Worm (Caenorhabditis elegans): ENCODE data around the gene T02H6.7.

The T02H6.7 gene

DNA sequence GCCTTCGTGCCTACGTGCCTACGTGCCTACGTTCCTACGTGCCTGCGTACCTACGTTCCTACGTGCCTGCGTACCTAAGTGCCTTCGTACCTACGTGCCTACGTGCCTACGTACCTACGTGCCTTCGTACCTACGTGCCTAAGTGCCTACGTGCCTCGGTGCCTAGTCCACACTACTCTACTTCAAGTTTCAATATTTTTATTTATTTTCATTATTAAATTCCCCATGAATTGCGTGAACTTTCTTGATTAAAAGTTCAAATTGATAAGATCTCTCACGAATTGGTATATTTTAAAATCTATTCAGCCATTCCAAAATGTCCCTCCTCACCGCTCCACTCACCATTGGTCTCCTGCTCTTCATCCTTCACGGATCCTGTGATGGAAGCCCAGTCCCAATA lies 8.3 kb upstream of the T02H6.7 start, which contains the start of gene Y39F10C.3:
Gene Y39F10C.3, plus strand, starts transcription at position 301 of the 400 bp plus-strand sequence.
- TF ChIP-seq med-1 (GFP tag; optimal IDR thresholded peaks at IDR 0.05; ENCODE audit: insufficient read depth) (no peak), tab-1 (GFP tag; IDR thresholded peaks at IDR 0.05) (no peak), ztf-23 (GFP tag; IDR thresholded peaks at IDR 0.05) (no peak), T22C8.4 (GFP tag; IDR thresholded peaks at IDR 0.05) (no peak), ref-1 (GFP tag; conservative IDR thresholded peaks at IDR 0.05) (no peak), ztf-29 (GFP tag; IDR thresholded peaks at IDR 0.05) (no peak), cog-1 (tag; optimal IDR thresholded peaks at IDR 0.05) (no peak), klf-2 (GFP tag; conservative IDR thresholded peaks at IDR 0.05) (no peak), flt-1 (GFP tag; IDR thresholded peaks at IDR 0.05) (no peak)

ce11 chrII:675303-675702 lies 7.1 kb upstream of the T02H6.7 start, which contains the start of gene Y39F10C.1:
Y39F10C.1 (plus strand) TSS chrII:675603.
- TF ChIP-seq flt-1 (GFP tag; IDR thresholded peaks at IDR 0.05) (no peak), cog-1 (tag; optimal IDR thresholded peaks at IDR 0.05) (no peak), med-1 (GFP tag; optimal IDR thresholded peaks at IDR 0.05; ENCODE audit: insufficient read depth) (no peak), ztf-29 (GFP tag; IDR thresholded peaks at IDR 0.05) (no peak), klf-2 (GFP tag; conservative IDR thresholded peaks at IDR 0.05) (no peak), ref-1 (GFP tag; conservative IDR thresholded peaks at IDR 0.05) (no peak), T22C8.4 (GFP tag; IDR thresholded peaks at IDR 0.05) (no peak), ztf-23 (GFP tag; IDR thresholded peaks at IDR 0.05) (no peak), tab-1 (GFP tag; IDR thresholded peaks at IDR 0.05) (no peak)

DNA sequence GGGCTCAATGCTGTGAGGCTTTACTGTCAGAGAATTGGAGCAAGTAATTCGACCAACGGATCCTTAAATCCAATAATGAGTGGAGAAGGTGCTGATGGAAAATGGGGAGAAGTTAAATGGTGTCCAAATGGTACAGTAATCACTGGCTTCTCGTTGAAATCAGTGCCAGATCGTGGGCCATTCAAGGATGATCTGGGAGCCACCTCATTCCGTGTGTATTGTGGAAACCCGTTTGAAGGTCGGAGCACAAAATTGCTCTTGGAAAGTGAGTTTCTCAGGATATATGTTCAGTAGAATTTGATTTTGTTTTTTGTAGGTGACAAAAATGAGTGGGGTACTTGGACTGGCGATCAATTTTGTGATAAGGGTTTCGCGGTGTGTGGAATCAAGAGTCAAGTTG lies 6.6 kb upstream of the T02H6.7 start:
- TF ChIP-seq cog-1 (tag; optimal IDR thresholded peaks at IDR 0.05) (no peak), ztf-23 (GFP tag; IDR thresholded peaks at IDR 0.05) (no peak), ref-1 (GFP tag; conservative IDR thresholded peaks at IDR 0.05) (no peak), med-1 (GFP tag; optimal IDR thresholded peaks at IDR 0.05; ENCODE audit: insufficient read depth) (no peak), tab-1 (GFP tag; IDR thresholded peaks at IDR 0.05) (no peak), T22C8.4 (GFP tag; IDR thresholded peaks at IDR 0.05) (no peak), flt-1 (GFP tag; IDR thresholded peaks at IDR 0.05) (no peak), ztf-29 (GFP tag; IDR thresholded peaks at IDR 0.05) (no peak), klf-2 (GFP tag; conservative IDR thresholded peaks at IDR 0.05) (no peak)

- no peak for TF ChIP-seq T22C8.4 (GFP tag; IDR thresholded peaks at IDR 0.05)
- no peak for TF ChIP-seq med-1 (GFP tag; optimal IDR thresholded peaks at IDR 0.05; ENCODE audit: insufficient read depth)
- no peak for TF ChIP-seq ref-1 (GFP tag; conservative IDR thresholded peaks at IDR 0.05)
- TF ChIP-seq flt-1 (GFP tag; IDR thresholded peaks at IDR 0.05) = no peak
Observed at ce11 chrII:678581-678980, 3.8 kb upstream of the T02H6.7 start, which contains the start of gene T02H6.9. T02H6.9 (plus strand) TSS chrII:678881.

- TF ChIP-seq ztf-29 (GFP tag; IDR thresholded peaks at IDR 0.05) = no peak
- TF ChIP-seq med-1 (GFP tag; optimal IDR thresholded peaks at IDR 0.05; ENCODE audit: insufficient read depth) = no peak
- TF ChIP-seq klf-2 (GFP tag; conservative IDR thresholded peaks at IDR 0.05) = no peak
- TF ChIP-seq ztf-23 (GFP tag; IDR thresholded peaks at IDR 0.05) = no peak
- no peak for TF ChIP-seq ref-1 (GFP tag; conservative IDR thresholded peaks at IDR 0.05)
- no peak for TF ChIP-seq tab-1 (GFP tag; IDR thresholded peaks at IDR 0.05)
- TF ChIP-seq flt-1 (GFP tag; IDR thresholded peaks at IDR 0.05) = no peak
- TF ChIP-seq cog-1 (tag; optimal IDR thresholded peaks at IDR 0.05) = no peak
- no peak for TF ChIP-seq T22C8.4 (GFP tag; IDR thresholded peaks at IDR 0.05)
Observed at ce11 chrII:680612-681011, 1.8 kb upstream of the T02H6.7 start, which contains the start of the genes T02H6.10 and T02H6.8. T02H6.10 (minus strand) TSS chrII:680712. T02H6.8 (plus strand) TSS chrII:680832.

ce11 chrII:683467-683866 lies 1.0 kb downstream of the T02H6.7 start, which contains the start of gene T02H6.6:
T02H6.6 (plus strand) TSS chrII:683767.
- TF ChIP-seq med-1 (GFP tag; optimal IDR thresholded peaks at IDR 0.05; ENCODE audit: insufficient read depth) (no peak), flt-1 (GFP tag; IDR thresholded peaks at IDR 0.05) (no peak), T22C8.4 (GFP tag; IDR thresholded peaks at IDR 0.05) (no peak)

ce11 chrII:684811-685210 lies 2.4 kb downstream of the T02H6.7 start, which contains the start of gene T02H6.5:
T02H6.5 (plus strand) TSS chrII:685111.
- no peak for TF ChIP-seq ztf-29 (GFP tag; IDR thresholded peaks at IDR 0.05)
- TF ChIP-seq ref-1 (GFP tag; conservative IDR thresholded peaks at IDR 0.05) = no peak
- no peak for TF ChIP-seq cog-1 (tag; optimal IDR thresholded peaks at IDR 0.05)
- TF ChIP-seq klf-2 (GFP tag; conservative IDR thresholded peaks at IDR 0.05) = no peak
- no peak for TF ChIP-seq med-1 (GFP tag; optimal IDR thresholded peaks at IDR 0.05; ENCODE audit: insufficient read depth)
- no peak for TF ChIP-seq flt-1 (GFP tag; IDR thresholded peaks at IDR 0.05)
- no peak for TF ChIP-seq T22C8.4 (GFP tag; IDR thresholded peaks at IDR 0.05)
- no peak for TF ChIP-seq tab-1 (GFP tag; IDR thresholded peaks at IDR 0.05)
- TF ChIP-seq ztf-23 (GFP tag; IDR thresholded peaks at IDR 0.05) = no peak

DNA sequence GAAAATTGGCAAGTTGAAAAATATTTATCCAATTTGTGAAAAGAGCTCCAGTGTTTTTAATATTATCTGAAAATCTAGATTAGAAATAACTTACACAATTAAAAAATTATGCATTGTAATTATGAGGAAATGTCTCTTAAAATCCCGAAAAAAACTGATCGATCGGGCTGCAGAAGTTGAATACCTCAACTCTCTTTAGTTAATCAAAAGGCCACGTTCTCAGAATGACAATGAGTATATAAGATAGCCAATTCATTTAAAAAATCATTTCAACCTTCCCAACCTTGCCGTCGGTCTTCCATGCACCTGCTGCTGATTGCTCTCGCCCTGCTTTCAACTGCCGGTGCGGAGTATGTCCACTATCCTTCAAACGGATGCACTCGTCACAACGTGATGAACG lies 7.3 kb downstream of the T02H6.7 start, which contains the start of gene T02H6.4:
Gene T02H6.4, plus strand, starts transcription at position 301 of the 400 bp plus-strand sequence.
- TF ChIP-seq ref-1 (GFP tag; conservative IDR thresholded peaks at IDR 0.05) = no peak
- no peak for TF ChIP-seq ztf-29 (GFP tag; IDR thresholded peaks at IDR 0.05)
- no peak for TF ChIP-seq T22C8.4 (GFP tag; IDR thresholded peaks at IDR 0.05)
- no peak for TF ChIP-seq med-1 (GFP tag; optimal IDR thresholded peaks at IDR 0.05; ENCODE audit: insufficient read depth)
- no peak for TF ChIP-seq cog-1 (tag; optimal IDR thresholded peaks at IDR 0.05)
- TF ChIP-seq klf-2 (GFP tag; conservative IDR thresholded peaks at IDR 0.05) = no peak
- no peak for TF ChIP-seq ztf-23 (GFP tag; IDR thresholded peaks at IDR 0.05)
- no peak for TF ChIP-seq flt-1 (GFP tag; IDR thresholded peaks at IDR 0.05)
- TF ChIP-seq tab-1 (GFP tag; IDR thresholded peaks at IDR 0.05) = no peak

ce11 chrII:691550-691949 lies 9.1 kb downstream of the T02H6.7 start, which contains the start of gene T02H6.3:
T02H6.3 (plus strand) TSS chrII:691850.
- TF ChIP-seq flt-1 (GFP tag; IDR thresholded peaks at IDR 0.05) (no peak), cog-1 (tag; optimal IDR thresholded peaks at IDR 0.05) (no peak), ref-1 (GFP tag; conservative IDR thresholded peaks at IDR 0.05) (no peak), ztf-23 (GFP tag; IDR thresholded peaks at IDR 0.05) (no peak), tab-1 (GFP tag; IDR thresholded peaks at IDR 0.05) (no peak), klf-2 (GFP tag; conservative IDR thresholded peaks at IDR 0.05) (no peak), T22C8.4 (GFP tag; IDR thresholded peaks at IDR 0.05) (no peak), med-1 (GFP tag; optimal IDR thresholded peaks at IDR 0.05; ENCODE audit: insufficient read depth) (no peak), ztf-29 (GFP tag; IDR thresholded peaks at IDR 0.05) (no peak)

DNA sequence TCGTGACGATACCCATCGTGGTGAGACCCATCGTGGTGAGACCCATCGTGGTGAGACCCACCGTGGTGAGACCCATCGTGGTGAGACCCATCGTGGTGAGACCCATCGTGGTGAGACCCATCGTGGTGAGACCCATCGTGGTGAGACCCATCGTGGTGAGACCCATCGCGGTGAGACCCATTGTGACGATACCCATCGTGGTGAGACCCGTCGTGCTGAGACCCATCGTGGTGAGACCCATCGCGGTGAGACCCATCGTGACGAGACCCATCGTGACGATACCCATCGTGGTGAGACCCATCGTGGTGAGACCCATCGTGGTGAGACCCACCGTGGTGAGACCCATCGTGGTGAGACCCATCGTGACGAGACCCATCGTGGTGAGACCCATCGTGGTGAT lies 12.7 kb downstream of the T02H6.7 start:
- peak; percentile 41; the same call in 1 of the 2 replicates for TF ChIP-seq ztf-23 (GFP tag; IDR thresholded peaks at IDR 0.05)
- peak; percentile 80 for TF ChIP-seq tab-1 (GFP tag; IDR thresholded peaks at IDR 0.05)
- peak; percentile 34; the same call in 1 of the 2 replicates for TF ChIP-seq T22C8.4 (GFP tag; IDR thresholded peaks at IDR 0.05)
- TF ChIP-seq ref-1 (GFP tag; conservative IDR thresholded peaks at IDR 0.05) = 0 out of 2 replicates have a peak, but pooled peaks have one; percentile 28
